Fruit fly (Drosophila melanogaster) ovary, adult (tissue): ENCODE results near the gene mRpL10.

Experiments used
- CG17801 ChIP-seq: fragments of 200-800 bp; optimal IDR thresholded peaks from 2 replicates; lab custom pipeline; 2019; ENCODE audit warnings: missing biosample characterization, mild to moderate bottlenecking, missing genetic modification characterization, moderate library complexity; ENCODE audit not compliant: partially characterized antibody

The mRpL10 gene

DNA sequence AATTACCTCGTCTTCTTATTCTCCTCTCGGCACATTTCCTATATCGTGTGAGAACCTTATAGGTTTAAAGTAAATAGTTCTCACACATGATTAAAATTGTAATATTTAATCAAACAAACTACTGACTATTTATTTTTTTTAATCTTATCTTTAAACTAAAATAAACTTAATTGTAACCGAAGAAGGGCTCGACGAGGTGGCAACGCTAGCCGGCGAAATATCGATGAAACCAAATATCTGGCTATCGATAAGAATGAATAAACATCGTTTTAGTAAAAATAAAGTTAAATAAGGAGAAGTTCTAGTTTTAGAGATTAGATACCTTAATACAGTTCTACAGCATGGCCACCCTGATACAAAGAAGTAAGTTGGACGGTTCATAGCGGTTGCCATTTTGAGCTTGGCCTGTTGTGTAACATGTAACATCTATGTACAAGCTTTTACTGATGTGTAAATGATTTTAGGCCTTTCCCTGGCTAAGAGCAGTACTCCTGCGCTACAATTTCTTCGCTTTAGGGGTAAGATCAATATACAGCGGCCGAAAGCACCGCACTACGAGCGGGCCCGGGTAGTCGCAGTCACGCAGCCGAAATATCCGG is at the start of gene mRpL10:
Gene mRpL10 (plus strand): TSS at position 251 of the 599 bp plus-strand sequence.
- TF ChIP-seq CG17801 (GFP tag; lab: Kevin White, UChicago), result peak; percentile 45

DNA sequence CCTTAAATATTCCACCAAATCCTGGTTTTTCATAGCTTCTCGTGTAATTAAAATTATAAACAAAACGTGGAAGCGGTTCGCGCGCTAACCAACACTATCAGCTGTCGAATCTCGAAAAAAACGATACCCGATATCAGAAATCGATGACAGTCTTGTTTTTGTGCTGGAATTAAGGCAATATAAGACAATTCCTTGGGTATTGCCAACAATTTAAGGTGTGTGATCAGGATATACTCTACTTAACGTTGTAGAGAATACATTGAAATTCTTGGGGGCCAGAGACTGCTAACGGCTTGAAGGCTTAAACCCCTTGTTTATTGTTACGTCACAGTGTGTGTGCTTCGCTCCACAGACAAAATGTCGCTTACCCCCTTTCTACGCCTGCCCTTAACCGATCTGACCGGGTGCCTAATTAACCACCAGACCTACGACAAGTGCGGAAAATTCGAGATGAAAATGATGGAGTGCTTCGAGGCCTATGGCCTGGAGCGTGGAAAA is 48.3 kb upstream of the mRpL10 start, which contains the start of gene Pus10:
Gene Pus10 (minus strand): TSS at position 91 of the 498 bp plus-strand sequence.
- no peak for TF ChIP-seq CG17801 (GFP tag; lab: Kevin White, UChicago)

DNA sequence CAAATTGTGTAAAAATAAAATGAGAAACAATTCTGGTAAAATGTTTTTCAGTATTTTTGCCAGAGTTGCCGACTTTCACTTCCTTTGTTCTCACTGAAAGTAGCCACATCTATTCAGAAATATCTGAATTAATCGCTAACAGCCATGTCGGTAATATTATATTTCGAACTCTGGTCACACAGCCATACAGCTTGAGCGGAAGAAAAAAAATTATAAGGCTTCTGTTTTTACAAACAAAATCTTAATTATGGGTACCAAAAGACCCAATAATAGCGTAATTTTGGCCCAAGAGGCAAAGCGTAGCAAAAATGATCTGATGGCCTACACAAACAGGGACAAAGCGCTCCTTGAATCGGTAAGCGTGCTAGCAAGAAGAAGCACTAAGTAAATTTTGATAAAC is 47.6 kb upstream of the mRpL10 start, which contains the start of gene CG3436:
Gene CG3436 (plus strand): TSS at position 36 of the 400 bp plus-strand sequence.
- peak; percentile 42 for TF ChIP-seq CG17801 (GFP tag; lab: Kevin White, UChicago)

DNA sequence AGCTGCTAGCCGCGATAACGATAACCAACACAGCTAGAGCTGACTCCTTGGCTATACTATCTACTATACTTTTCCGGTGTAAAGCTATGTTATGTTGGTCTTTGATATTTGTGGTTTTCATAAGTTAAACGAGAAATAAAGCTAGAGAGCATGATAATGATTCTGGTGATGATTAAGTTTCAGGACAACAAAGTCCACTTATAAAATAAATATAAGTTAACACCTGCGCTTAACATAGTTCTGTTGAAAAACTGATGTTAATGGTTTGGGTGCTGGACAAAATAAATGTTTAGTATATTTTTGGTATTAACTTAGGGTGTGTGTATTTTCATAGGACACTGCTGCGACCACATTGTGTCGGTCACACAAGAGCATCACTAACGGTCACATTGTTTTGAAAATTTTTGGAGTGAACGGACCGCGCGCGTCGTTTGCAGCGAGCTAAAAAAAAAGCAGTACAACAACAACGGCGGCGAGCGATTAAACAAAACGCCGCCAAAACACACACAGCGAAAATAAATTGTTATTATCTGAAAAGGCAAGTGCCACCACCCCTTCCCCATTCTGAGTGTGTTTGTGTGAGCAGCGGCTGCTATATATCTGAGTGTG is 44.8 kb upstream of the mRpL10 start, which contains the start of the genes CG33635 and spen:
Gene CG33635 (minus strand): TSS at position 16 of the 609 bp plus-strand sequence.
Gene spen (plus strand): TSS at position 384 of the 609 bp plus-strand sequence.
- TF ChIP-seq CG17801 (GFP tag; lab: Kevin White, UChicago), result peak; percentile 72

DNA sequence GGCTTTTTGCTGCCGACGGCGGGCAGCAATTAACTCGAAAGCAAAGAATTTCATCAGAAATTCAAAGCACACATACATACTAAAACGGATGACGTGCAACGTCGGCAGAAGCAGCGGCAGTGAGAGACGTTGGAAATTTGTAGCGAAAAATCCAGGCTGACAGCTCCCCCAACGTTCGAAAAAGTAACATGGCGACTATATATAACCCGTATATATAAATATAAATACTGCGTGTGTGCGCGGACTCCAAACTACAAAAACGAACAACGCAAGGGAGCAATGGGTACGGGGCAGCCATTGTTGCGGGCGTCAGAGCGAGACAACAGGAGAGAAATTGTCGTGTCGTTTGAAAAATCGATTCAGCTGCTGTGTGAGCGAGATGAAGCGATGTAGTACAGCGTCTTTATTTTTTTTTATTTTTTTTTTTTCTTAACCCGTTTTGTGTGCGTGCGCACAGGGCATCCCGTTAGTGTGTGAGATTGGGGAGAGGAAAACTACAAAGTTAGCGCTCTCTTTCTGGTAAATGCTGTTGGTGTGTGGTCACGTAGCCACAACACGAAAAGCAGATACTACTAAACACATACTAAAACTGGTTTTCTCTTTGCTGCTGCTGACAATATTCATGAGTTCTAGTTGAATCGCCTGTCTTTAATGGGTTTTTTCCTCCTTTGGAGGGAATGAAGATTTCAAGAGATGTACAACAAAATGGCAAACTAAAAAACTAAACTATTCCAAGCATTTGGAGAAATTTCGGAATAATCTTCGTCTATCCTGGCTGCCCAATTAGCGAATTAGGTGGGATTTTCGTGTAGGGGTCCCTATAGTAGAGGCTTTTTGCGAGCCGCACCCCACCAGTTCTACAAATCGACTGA is 42.8 kb upstream of the mRpL10 start:
- TF ChIP-seq CG17801 (GFP tag; lab: Kevin White, UChicago), result peak; percentile 91

DNA sequence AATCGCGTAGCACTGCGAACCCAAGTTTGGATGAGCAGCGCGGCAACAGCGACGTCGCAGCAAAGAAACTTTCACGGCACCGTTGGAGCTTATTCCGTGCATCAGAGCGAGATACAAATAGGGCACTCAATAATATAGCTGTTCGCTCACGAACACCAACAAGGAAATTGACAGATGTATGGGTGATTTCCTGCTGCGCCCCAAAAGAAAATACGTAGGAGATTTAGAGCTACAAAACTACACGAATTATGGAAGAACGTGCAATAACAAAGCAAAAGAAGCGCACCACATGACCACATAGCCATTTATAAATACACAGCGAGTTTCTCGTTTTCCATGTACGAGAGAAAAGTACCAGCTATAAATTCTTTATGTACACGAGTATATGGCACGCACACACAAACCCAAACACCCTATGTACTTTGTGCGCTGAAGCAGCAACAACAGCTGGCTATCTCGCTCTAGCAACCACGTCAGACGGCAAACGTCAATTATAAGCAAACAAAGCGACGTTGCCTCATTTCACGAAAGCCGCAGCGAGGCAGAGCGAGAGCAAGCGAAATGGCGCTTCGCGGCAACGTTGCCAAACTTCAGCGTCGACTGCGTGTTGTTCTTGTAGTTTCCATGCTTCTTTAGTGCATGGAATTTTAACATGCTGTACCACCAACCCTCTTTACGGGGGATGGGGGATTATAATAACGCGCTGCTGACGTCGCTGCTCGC is 42.0 kb upstream of the mRpL10 start:
- peak; percentile 95 for TF ChIP-seq CG17801 (GFP tag; lab: Kevin White, UChicago)

DNA sequence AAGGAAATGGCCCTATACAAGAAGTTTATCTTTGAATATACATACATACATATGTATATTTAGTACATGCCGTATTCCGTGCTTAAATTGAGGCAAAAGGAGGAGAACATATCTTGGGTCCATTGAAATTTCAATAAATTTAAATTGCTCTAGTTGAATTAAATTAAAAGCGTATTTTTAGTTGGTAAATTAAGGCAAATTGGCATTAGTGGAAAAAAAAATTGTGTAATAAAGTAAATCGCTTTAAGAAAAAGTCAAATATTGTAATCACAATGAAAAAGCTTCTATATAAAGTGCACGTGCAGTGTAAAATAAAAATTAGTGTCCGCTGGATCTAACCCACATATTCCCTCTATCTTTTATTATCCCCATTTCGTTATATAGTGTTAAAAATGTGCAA is 41.4 kb upstream of the mRpL10 start:
- no peak for TF ChIP-seq CG17801 (GFP tag; lab: Kevin White, UChicago)

DNA sequence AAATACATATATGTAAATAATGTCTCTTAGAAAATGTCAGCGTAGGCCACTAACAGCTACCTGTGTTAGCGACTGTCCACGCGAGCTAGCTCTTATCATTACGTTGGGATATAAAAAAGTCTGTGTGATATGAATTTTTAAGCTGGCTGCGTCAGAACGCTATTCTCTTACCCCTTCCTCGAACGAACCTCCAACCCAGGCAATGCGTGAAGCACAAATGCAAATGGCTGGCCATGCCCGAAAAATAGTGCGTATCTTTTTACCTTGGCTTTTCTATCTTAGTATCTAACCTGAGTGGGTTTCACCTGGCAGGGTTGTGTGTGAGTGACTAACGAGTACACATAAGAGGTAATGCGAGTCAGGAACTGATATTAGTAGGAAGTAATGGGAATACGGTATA is 40.4 kb upstream of the mRpL10 start:
- TF ChIP-seq CG17801 (GFP tag; lab: Kevin White, UChicago), result no peak

DNA sequence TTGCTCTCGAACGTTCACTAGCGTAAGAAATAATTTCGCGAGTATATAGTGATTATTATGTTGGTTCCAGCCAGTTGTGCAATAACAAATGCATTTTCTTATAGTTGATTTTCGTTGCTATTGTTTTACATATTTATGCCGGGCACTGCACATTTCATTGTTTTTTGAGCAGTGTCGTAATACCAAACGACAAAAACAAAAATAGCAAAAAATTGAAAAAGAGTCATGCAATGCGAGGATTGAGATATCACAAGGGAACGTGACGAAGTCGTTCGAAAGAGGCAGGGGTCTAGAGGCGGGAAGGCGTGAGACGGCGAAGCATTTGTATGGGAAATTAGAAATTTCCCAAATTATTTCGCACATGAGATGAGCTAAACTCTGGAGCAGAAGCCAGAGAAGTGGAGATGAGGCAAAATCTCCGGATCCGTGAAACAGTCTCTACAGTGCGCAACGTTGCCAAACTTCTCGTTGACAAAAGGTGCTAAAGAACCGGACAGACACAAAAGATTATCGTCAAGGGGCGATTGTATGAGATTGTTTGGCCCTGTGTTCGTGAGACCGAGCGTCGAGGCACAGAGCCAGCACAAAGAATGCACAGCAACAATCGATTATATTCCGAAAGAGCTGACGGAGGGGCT is 38.2 kb upstream of the mRpL10 start:
- peak; percentile 1 for TF ChIP-seq CG17801 (GFP tag; lab: Kevin White, UChicago)

DNA sequence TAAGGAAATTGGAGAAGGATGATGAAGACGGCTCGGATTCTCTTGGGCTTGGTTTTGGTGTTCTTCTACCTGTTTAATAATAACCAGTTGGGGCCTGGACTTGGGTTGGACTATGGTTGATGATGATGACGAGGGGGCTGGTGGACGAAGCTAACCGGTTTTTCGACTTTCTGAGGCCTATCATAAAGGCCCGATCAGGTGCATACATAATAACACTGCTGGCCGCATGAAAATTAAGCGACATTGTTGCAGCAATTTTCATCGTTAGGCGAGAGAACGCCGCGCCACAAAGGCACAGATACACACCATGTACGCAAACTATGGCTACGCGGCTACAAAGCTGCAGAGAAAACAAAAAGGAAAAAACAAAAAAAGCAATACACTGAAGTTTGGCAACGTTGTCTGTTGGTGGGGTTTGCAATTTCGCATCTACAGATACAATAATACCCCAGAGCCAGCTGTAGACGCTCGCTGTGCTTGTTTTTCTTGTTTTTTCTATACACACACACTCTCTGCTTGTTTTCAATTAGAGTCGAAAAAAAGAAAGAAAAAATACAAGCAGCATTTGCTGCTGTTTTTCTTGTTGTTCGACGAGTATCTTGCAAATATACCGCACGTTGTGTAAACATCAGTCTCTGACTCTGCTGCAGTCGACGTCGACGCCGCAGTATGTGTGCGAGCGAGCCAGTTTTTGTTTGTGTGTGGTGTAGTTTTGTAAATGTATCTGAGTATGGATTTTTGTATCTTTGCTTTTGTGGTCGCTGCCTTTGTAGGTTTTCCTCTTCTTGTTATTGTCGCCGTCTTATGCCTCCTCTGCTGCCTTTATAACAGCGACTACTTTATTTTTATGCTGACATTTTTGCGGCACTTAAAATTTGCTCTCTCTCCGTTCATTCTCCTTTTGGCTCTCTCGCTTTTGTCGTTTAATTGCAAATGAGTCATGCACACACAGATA is 37.2 kb upstream of the mRpL10 start:
- peak; percentile 97 for TF ChIP-seq CG17801 (GFP tag; lab: Kevin White, UChicago)

DNA sequence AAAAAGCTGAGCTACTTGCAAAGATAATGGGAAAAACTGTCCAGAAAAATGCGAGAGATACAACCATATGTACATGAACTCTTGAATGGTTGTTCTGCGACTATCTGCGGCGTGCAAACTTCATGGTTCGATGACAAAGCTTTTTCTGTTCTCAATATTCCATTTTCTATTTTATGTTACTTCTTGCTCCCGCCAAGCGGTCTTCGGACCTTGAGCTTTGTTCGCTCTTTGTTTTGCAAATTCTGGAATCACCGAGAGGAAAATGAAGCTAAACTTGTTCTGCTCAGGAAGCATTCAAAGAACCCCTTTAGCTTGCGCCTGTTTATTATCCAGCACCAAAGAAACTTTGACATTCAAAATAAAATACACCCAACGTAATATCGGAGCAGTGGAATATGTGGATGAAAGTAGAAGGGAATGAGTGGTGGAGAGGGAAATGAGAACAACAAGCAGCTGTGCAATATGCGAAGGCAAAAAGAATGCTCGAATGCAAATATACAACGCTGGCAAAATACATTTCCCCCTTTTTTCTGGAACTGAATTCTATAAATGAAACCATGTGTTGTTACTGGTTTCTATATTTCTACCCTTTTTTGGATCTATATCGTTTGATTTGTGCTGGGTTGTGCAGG is 35.2 kb upstream of the mRpL10 start:
- no peak for TF ChIP-seq CG17801 (GFP tag; lab: Kevin White, UChicago)

DNA sequence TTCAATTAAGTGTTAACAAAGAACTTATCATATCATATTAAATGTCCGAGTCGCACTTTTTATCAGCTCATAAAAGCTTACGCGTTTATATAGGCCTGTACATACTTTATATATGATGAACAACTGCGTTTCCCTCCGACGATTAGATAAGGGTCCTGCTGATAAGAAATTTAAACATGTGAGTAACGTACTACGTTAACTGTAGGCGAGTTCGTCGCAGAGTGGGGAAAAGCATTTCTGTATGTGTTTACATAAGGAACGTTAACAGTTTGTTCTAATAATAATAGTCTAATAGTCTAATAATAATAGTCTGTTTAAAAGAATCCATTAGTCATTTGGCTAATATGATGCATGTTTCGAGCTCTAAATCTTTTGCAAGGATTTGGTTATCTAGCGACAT is 33.2 kb upstream of the mRpL10 start:
- TF ChIP-seq CG17801 (GFP tag; lab: Kevin White, UChicago), result no peak
